Fruit fly (Drosophila melanogaster) whole organism, embryonic: Measurements from ENCODE around the gene CG43389.

ENCODE experiments used
- CG32532 ChIP-seq: fragments of 200-800 bp; sonication (Bioruptor generic); IDR thresholded peaks from 2 replicates; pipeline ENCODE4 v1.3.6; 2022; ENCODE audit warnings: missing biosample characterization, missing genetic modification characterization
- CG8388 ChIP-seq: fragments of 200-800 bp; sonication (Bioruptor generic); optimal IDR thresholded peaks from 2 replicates; lab custom pipeline; 2019; ENCODE audit warnings: missing biosample characterization, mild to moderate bottlenecking, missing genetic modification characterization, moderate library complexity
- CTCF ChIP-seq: fragments of 200-800 bp; sonication (Bioruptor generic); optimal IDR thresholded peaks from 2 replicates; lab custom pipeline; 2017; ENCODE audit warnings: missing biosample characterization, mild to moderate bottlenecking, missing genetic modification characterization, moderate library complexity
- Oli ChIP-seq: fragments of 200-800 bp; sonication (Bioruptor generic); optimal IDR thresholded peaks from 2 replicates; lab custom pipeline; 2018; ENCODE audit warnings: missing biosample characterization, mild to moderate bottlenecking, missing genetic modification characterization, moderate library complexity
- dati ChIP-seq: fragments of 200-800 bp; sonication (Bioruptor generic); IDR thresholded peaks from 2 replicates; pipeline ENCODE4 v1.3.6; 2022; ENCODE audit warnings: missing biosample characterization, missing genetic modification characterization
- gro ChIP-seq: fragments of 200-800 bp; sonication (Bioruptor generic); optimal IDR thresholded peaks from 2 replicates; lab custom pipeline; 2016; ENCODE audit warnings: missing biosample characterization, missing genetic modification characterization
- sim ChIP-seq: fragments of 200-800 bp; sonication (Bioruptor generic); IDR thresholded peaks from 2 replicates; pipeline ENCODE4 v1.3.6; 2022; ENCODE audit warnings: missing biosample characterization, missing genetic modification characterization
- yki ChIP-seq: fragments of >200 bp; optimal IDR thresholded peaks from 3 replicates; lab custom pipeline; 2018

- TF ChIP-seq yki (lab: Kevin White, UChicago) (no peak), gro (GFP tag; lab: Kevin White, UChicago) (no peak), sim (GFP tag; lab: Robert Waterston, UW) (no peak), CG8388 (no peak), dati (GFP tag; lab: Robert Waterston, UW) (no peak), CTCF (GFP tag; lab: Kevin White, UChicago) (no peak), CG32532 (GFP tag; lab: Robert Waterston, UW) (no peak), Oli (tag; lab: Kevin White, UChicago) (no peak)
Measured at dm6 chr3L:3274463-3275177, 26.8 kb downstream of the CG43389 start.
